Worm (Caenorhabditis elegans) whole organism, young adult: ENCODE measurements around the gene Y43B11AR.1.

Experiments
- B0336.3 ChIP-seq: fragments of 200-800 bp; sonication (Bioruptor generic); IDR thresholded peaks from 2 replicates; pipeline ENCODE4 v1.3.6; 2022; ENCODE audit warnings: missing genetic modification characterization, missing compliant biosample characterization
- C06A6.2 ChIP-seq: fragments of 200-800 bp; sonication (Bioruptor generic); conservative IDR thresholded peaks from 2 replicates; pipeline ENCODE4 v1.3.6; 2022; ENCODE audit warnings: missing genetic modification characterization, missing compliant biosample characterization
- F22D6.2 ChIP-seq: sonication (generic microtip); optimal IDR thresholded peaks from 2 replicates; lab custom pipeline; 2016; ENCODE audit warnings: mild to moderate bottlenecking, missing genetic modification characterization, missing compliant biosample characterization
- F33H1.4 ChIP-seq: fragments of 200-800 bp; sonication (Bioruptor generic); IDR thresholded peaks from 2 replicates; pipeline ENCODE4 v1.3.6; 2022; ENCODE audit warnings: missing genetic modification reagents, missing genetic modification characterization, missing compliant biosample characterization
- F37B4.10 ChIP-seq: fragments of 200-800 bp; sonication (Bioruptor generic); IDR thresholded peaks from 2 replicates; pipeline ENCODE4 v1.3.6; 2022; ENCODE audit warnings: missing genetic modification characterization, missing compliant biosample characterization
- F57A8.1 ChIP-seq: fragments of 200-800 bp; sonication (Bioruptor generic); optimal IDR thresholded peaks from 2 replicates; lab custom pipeline; 2018; ENCODE audit warnings: mild to moderate bottlenecking, missing genetic modification characterization, moderate library complexity, missing compliant biosample characterization
- F57C9.4 ChIP-seq: sonication (generic microtip); optimal IDR thresholded peaks from 2 replicates; lab custom pipeline; 2017; ENCODE audit warnings: mild to moderate bottlenecking, missing genetic modification characterization, missing compliant biosample characterization
- K12H6.12 ChIP-seq: fragments of 200-800 bp; sonication (Bioruptor generic); optimal IDR thresholded peaks from 2 replicates; lab custom pipeline; 2018; ENCODE audit warnings: mild to moderate bottlenecking, missing genetic modification characterization, missing compliant biosample characterization
- Y95B8A.8 ChIP-seq: fragments of 200-800 bp; sonication (Bioruptor generic); IDR thresholded peaks from 2 replicates; pipeline ENCODE4 v1.3.6; 2022; ENCODE audit warnings: missing genetic modification reagents, missing genetic modification characterization, missing compliant biosample characterization
- ZK185.1 ChIP-seq: sonication (generic microtip); optimal IDR thresholded peaks from 2 replicates; lab custom pipeline; 2016; ENCODE audit warnings: mild to moderate bottlenecking, missing genetic modification characterization, missing compliant biosample characterization; ENCODE audit not compliant: poor library complexity, severe bottlenecking
- ama-1 ChIP-seq, 3 experiments: fragments of 150-350 bp in 1 of 3; sonication (generic microtip) in 2 of 3; optimal IDR thresholded peaks; 2 replicates each; lab custom pipeline; 2014 to 2018; ENCODE audit warnings: missing biosample characterization in 2 of 3, missing genetic modification characterization in 2 of 3, missing genetic modification reagents in 2 of 3
- atf-7 ChIP-seq: sonication (generic microtip); optimal IDR thresholded peaks from 2 replicates; lab custom pipeline; 2017; ENCODE audit warnings: mild to moderate bottlenecking, missing genetic modification characterization, missing compliant biosample characterization
- attf-5 ChIP-seq: fragments of 200-800 bp; sonication (Bioruptor generic); optimal IDR thresholded peaks from 2 replicates; lab custom pipeline; 2018; ENCODE audit warnings: mild to moderate bottlenecking, missing genetic modification characterization, missing compliant biosample characterization
- cebp-1 ChIP-seq, 2 experiments: fragments of 200-800 bp in 1 of 2; sonication (Bioruptor generic) in 1 of 2; sonication (generic microtip) in 1 of 2; IDR thresholded peaks in 1 of 2; optimal IDR thresholded peaks in 1 of 2; 2 replicates each; pipeline versions ENCODE4 v1.3.6 to Lab custom; 2017 to 2022; ENCODE audit warnings: missing compliant biosample characterization in 2 of 2, missing genetic modification characterization in 2 of 2, mild to moderate bottlenecking in 1 of 2, missing genetic modification reagents in 1 of 2, moderate library complexity in 1 of 2
- ceh-27 ChIP-seq: fragments of 200-800 bp; sonication (Bioruptor generic); optimal IDR thresholded peaks from 2 replicates; lab custom pipeline; 2018; ENCODE audit warnings: mild to moderate bottlenecking, missing genetic modification characterization, moderate library complexity, missing compliant biosample characterization
- ceh-40 ChIP-seq: fragments of 200-800 bp; sonication (Bioruptor generic); IDR thresholded peaks from 2 replicates; pipeline ENCODE4 v1.3.6; 2022; ENCODE audit warnings: missing genetic modification characterization, missing compliant biosample characterization
- chd-7 ChIP-seq: sonication (generic microtip); optimal IDR thresholded peaks from 2 replicates; lab custom pipeline; 2016; ENCODE audit warnings: mild to moderate bottlenecking, missing genetic modification characterization, moderate library complexity, missing compliant biosample characterization
- dox-1 ChIP-seq: fragments of 200-800 bp; sonication (Bioruptor generic); IDR thresholded peaks from 2 replicates; pipeline ENCODE4 v1.3.6; 2022; ENCODE audit warnings: missing genetic modification reagents, missing genetic modification characterization, missing compliant biosample characterization
- efl-1 ChIP-seq: fragments of 150-350 bp; optimal IDR thresholded peaks from 2 replicates; lab custom pipeline; 2014; ENCODE audit warnings: missing biosample characterization, missing genetic modification reagents, missing genetic modification characterization
- him-1 ChIP-seq: sonication (generic microtip); optimal IDR thresholded peaks from 2 replicates; lab custom pipeline; 2016; ENCODE audit warnings: missing genotype, missing genetic modification reagents, missing genetic modification characterization, missing compliant biosample characterization
- hlh-12 ChIP-seq: sonication (generic microtip); optimal IDR thresholded peaks from 2 replicates; lab custom pipeline; 2016; ENCODE audit warnings: missing genetic modification characterization, missing compliant biosample characterization
- hmg-1.2 ChIP-seq: fragments of 200-800 bp; sonication (Bioruptor generic); IDR thresholded peaks from 2 replicates; pipeline ENCODE4 v1.3.6; 2022; ENCODE audit warnings: missing genetic modification reagents, missing genetic modification characterization, missing compliant biosample characterization
- hsf-1 ChIP-seq: fragments of 200-800 bp; sonication (Bioruptor generic); IDR thresholded peaks from 2 replicates; pipeline ENCODE4 v1.3.6; 2022; ENCODE audit warnings: missing genetic modification reagents, missing genetic modification characterization, missing compliant biosample characterization
- lin-35 ChIP-seq, 3 experiments: fragments of 150-350 bp in 2 of 3; sonication (generic microtip) in 1 of 3; optimal IDR thresholded peaks; 2 replicates each; lab custom pipeline; 2014 to 2018; ENCODE audit warnings: missing biosample characterization in 3 of 3, missing genetic modification characterization in 3 of 3, missing genetic modification reagents in 3 of 3
- lin-40 ChIP-seq: sonication (generic microtip); optimal IDR thresholded peaks from 2 replicates; lab custom pipeline; 2016; ENCODE audit warnings: missing genetic modification characterization, mild to moderate bottlenecking, missing compliant biosample characterization, missing genotype, missing genetic modification reagents
- mxl-1 ChIP-seq: sonication (generic microtip); optimal IDR thresholded peaks from 2 replicates; lab custom pipeline; 2016; ENCODE audit warnings: missing genetic modification characterization, missing compliant biosample characterization
- nhr-179 ChIP-seq: sonication (generic microtip); optimal IDR thresholded peaks from 2 replicates; lab custom pipeline; 2016; ENCODE audit warnings: mild to moderate bottlenecking, missing genetic modification characterization, missing compliant biosample characterization
- nhr-80 ChIP-seq: sonication (generic microtip); optimal IDR thresholded peaks from 2 replicates; lab custom pipeline; 2016; ENCODE audit warnings: missing genetic modification characterization, missing compliant biosample characterization
- nhr-90 ChIP-seq: sonication (generic microtip); optimal IDR thresholded peaks from 2 replicates; lab custom pipeline; 2016; ENCODE audit warnings: missing genotype, mild to moderate bottlenecking, missing genetic modification characterization, missing compliant biosample characterization
- pha-4 ChIP-seq: fragments of 150-350 bp; sonication (generic microtip); optimal IDR thresholded peaks from 2 replicates; lab custom pipeline; 2014; ENCODE audit warnings: missing biosample characterization, missing genetic modification reagents, missing genetic modification characterization
- rec-8 ChIP-seq, 2 experiments: sonication (generic microtip); optimal IDR thresholded peaks; 2 replicates each; lab custom pipeline; 2016; ENCODE audit warnings: mild to moderate bottlenecking in 2 of 2, missing genetic modification characterization in 2 of 2, missing genetic modification reagents in 2 of 2, missing genotype in 2 of 2, missing biosample characterization in 1 of 2, missing compliant biosample characterization in 1 of 2, moderate library complexity in 1 of 2
- rpc-1 ChIP-seq, 2 experiments: fragments of 150-350 bp in 1 of 2; sonication (generic microtip) in 1 of 2; optimal IDR thresholded peaks; 2 replicates each; lab custom pipeline; 2014 to 2018; ENCODE audit warnings: missing biosample characterization in 1 of 2, missing genetic modification characterization in 1 of 2, missing genetic modification reagents in 1 of 2, missing genotype in 1 of 2
- somi-1 ChIP-seq: fragments of 200-800 bp; sonication (Bioruptor generic); optimal IDR thresholded peaks from 2 replicates; lab custom pipeline; 2018; ENCODE audit warnings: mild to moderate bottlenecking, missing genetic modification characterization, missing compliant biosample characterization
- sptf-2 ChIP-seq: fragments of 200-800 bp; sonication (Bioruptor generic); optimal IDR thresholded peaks from 2 replicates; lab custom pipeline; 2018; ENCODE audit warnings: mild to moderate bottlenecking, missing genetic modification characterization, missing compliant biosample characterization
- tbp1 ChIP-seq: fragments of 200-800 bp; sonication (Bioruptor generic); optimal IDR thresholded peaks from 2 replicates; lab custom pipeline; 2018; ENCODE audit warnings: mild to moderate bottlenecking, missing genetic modification characterization, missing compliant biosample characterization
- tlf-1 ChIP-seq: fragments of 200-800 bp; sonication (Bioruptor generic); optimal IDR thresholded peaks from 2 replicates; lab custom pipeline; 2018; ENCODE audit warnings: mild to moderate bottlenecking, missing genetic modification characterization, missing compliant biosample characterization
- unc-62 ChIP-seq: fragments of 150-350 bp; optimal IDR thresholded peaks from 2 replicates; lab custom pipeline; 2014; ENCODE audit warnings: missing biosample characterization, missing genetic modification reagents, missing genetic modification characterization
- zfh-2 ChIP-seq: fragments of 200-800 bp; sonication (Bioruptor generic); conservative IDR thresholded peaks from 2 replicates; pipeline ENCODE4 v1.3.6; 2022; ENCODE audit warnings: missing genetic modification reagents, missing genetic modification characterization, missing compliant biosample characterization
- zim-3 ChIP-seq: sonication (generic microtip); optimal IDR thresholded peaks from 2 replicates; lab custom pipeline; 2017; ENCODE audit warnings: mild to moderate bottlenecking, missing genetic modification characterization, moderate library complexity, missing compliant biosample characterization
- ztf-18 ChIP-seq: sonication (generic microtip); optimal IDR thresholded peaks from 2 replicates; lab custom pipeline; 2016; ENCODE audit warnings: missing genotype, mild to moderate bottlenecking, missing genetic modification characterization, missing compliant biosample characterization
- ztf-26 ChIP-seq: sonication (generic microtip); optimal IDR thresholded peaks from 2 replicates; lab custom pipeline; 2017; ENCODE audit warnings: missing genetic modification characterization, missing compliant biosample characterization

The Y43B11AR.1 gene

DNA sequence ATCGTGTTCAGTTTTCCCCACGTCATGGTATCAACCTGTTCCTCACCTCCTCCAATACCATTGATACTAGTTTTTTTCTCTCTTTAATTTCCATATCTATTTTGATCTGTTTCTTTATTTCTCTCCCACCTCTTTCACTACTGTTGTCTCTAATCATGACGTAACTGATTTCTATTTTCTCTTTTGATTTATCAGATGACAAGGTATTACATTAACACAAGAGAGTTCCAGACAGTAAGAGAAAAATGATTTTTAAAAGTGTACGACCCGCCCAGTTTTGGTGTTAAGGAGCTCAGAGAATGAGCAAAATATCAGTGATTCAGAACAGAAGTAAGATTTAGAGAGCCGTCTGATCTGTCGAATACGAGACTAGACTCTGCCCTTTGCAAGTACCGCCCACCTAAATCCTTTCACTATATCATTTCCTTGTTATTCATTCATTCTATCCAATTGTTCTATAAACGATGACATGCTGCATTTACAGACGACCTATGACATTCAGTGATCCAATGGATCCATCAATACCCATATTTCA lies 31.6 kb upstream of the Y43B11AR.1 start, which contains the start of gene nhr-105:
nhr-105 (plus strand) TSS at position 485 of the 535 bp plus-strand sequence.
- peak; percentile 37 for TF ChIP-seq chd-7 (tag; lab: Kevin White, UChicago)
- peak; percentile 59 for TF ChIP-seq lin-40
- TF ChIP-seq somi-1 (GFP tag; lab: Kevin White, UChicago), result peak; percentile 63
- TF ChIP-seq F37B4.10 (GFP tag; lab: Robert Waterston, UW), result no peak
- no peak for TF ChIP-seq hlh-12
- peak; percentile 51; the same call in 1 of the 2 replicates for TF ChIP-seq Y95B8A.8
- peak; percentile 80 for TF ChIP-seq atf-7
- TF ChIP-seq tbp1, result peak; percentile 34
- TF ChIP-seq efl-1 (GFP tag; lab: Kevin White, UChicago), result no peak
- TF ChIP-seq ceh-40 (GFP tag; lab: Robert Waterston, UW), result no peak
- TF ChIP-seq rpc-1 (optimal IDR thresholded peaks at IDR 0.05; lab: Kevin White, UChicago), result no peak
- TF ChIP-seq rpc-1 (tag; optimal IDR thresholded peaks at IDR 0.05; lab: Kevin White, UChicago), result no peak
- peak; percentile 21 for TF ChIP-seq ztf-26 (tag; lab: Kevin White, UChicago)
- peak; percentile 9 for TF ChIP-seq ztf-18
- TF ChIP-seq nhr-80 (tag; lab: Kevin White, UChicago), result peak; percentile 41
- TF ChIP-seq nhr-90 (tag; lab: Kevin White, UChicago), result peak; percentile 39
- no peak for TF ChIP-seq F57A8.1 (GFP tag; lab: Kevin White, UChicago)
- no peak for TF ChIP-seq cebp-1 (GFP tag; IDR thresholded peaks at IDR 0.05; lab: Robert Waterston, UW)
- peak; percentile 63 for TF ChIP-seq cebp-1 (tag; optimal IDR thresholded peaks at IDR 0.05; lab: Kevin White, UChicago)
- no peak for TF ChIP-seq sptf-2 (GFP tag; lab: Kevin White, UChicago)
- TF ChIP-seq pha-4 (tag; lab: Kevin White, UChicago), result no peak
- peak; percentile 36 for TF ChIP-seq unc-62 (GFP tag; lab: Kevin White, UChicago)
- TF ChIP-seq dox-1 (GFP tag; lab: Robert Waterston, UW), result 0 out of 2 replicates have a peak, but pooled peaks have one; percentile 27
- TF ChIP-seq ama-1 (optimal IDR thresholded peaks at IDR 0.05; lab: Kevin White, UChicago), result peak; percentile 36
- TF ChIP-seq ama-1 (GFP tag; optimal IDR thresholded peaks at IDR 0.05; lab: Kevin White, UChicago), result no peak
- no peak for TF ChIP-seq zfh-2 (GFP tag; lab: Robert Waterston, UW)
- peak in 1 of 3 experiments; percentile 27 for TF ChIP-seq lin-35 (GFP tag; optimal IDR thresholded peaks at IDR 0.05; lab: Kevin White, UChicago)
- TF ChIP-seq rec-8 (tag; optimal IDR thresholded peaks at IDR 0.05; lab: Kevin White, UChicago), result no peak
- TF ChIP-seq C06A6.2 (GFP tag; lab: Robert Waterston, UW), result peak; percentile 62
- TF ChIP-seq B0336.3 (GFP tag; lab: Robert Waterston, UW), result 0 out of 2 replicates have a peak, but pooled peaks have one; percentile 24
- peak; percentile 18 for TF ChIP-seq K12H6.12
- TF ChIP-seq F33H1.4 (GFP tag; lab: Robert Waterston, UW), result no peak
- TF ChIP-seq F22D6.2 (tag; lab: Kevin White, UChicago), result peak; percentile 32
- peak; percentile 10 for TF ChIP-seq tlf-1 (GFP tag; lab: Kevin White, UChicago)
- TF ChIP-seq ZK185.1 (tag; lab: Kevin White, UChicago), result peak; percentile 10
- TF ChIP-seq hmg-1.2, result peak; percentile 70
- TF ChIP-seq attf-5 (GFP tag; lab: Kevin White, UChicago), result peak; percentile 56

DNA sequence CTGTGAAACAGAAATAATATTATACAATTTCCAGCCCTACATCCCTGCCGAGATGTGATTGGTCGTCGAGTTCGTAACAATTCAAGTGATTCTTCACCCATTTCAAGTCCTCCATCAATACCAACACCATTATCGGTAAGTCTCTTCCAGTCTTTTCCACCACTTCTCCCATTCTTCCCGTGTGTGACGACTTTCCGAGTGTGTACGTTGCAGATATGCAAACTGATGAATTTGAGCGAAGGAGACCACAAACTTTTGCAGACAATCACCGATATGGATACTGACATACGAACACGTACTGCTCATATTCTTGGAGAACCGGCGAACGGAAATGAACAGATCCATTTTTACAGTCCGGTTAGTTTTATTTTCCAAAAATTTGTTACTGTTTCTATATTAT lies 29.8 kb upstream of the Y43B11AR.1 start:
- TF ChIP-seq hsf-1 (GFP tag; lab: Robert Waterston, UW), result no peak
- no peak for TF ChIP-seq B0336.3 (GFP tag; lab: Robert Waterston, UW)
- TF ChIP-seq him-1 (tag; lab: Kevin White, UChicago), result no peak
- TF ChIP-seq ama-1 (optimal IDR thresholded peaks at IDR 0.05; lab: Kevin White, UChicago), result peak; percentile 63
- no peak for TF ChIP-seq ama-1 (GFP tag; optimal IDR thresholded peaks at IDR 0.05; lab: Kevin White, UChicago)
- peak; percentile 26 for TF ChIP-seq zim-3
- no peak for TF ChIP-seq F37B4.10 (GFP tag; lab: Robert Waterston, UW)
- no peak for TF ChIP-seq zfh-2 (GFP tag; lab: Robert Waterston, UW)
- peak; percentile 27 for TF ChIP-seq F57C9.4
- no peak for TF ChIP-seq chd-7 (tag; lab: Kevin White, UChicago)
- no peak for TF ChIP-seq Y95B8A.8
- TF ChIP-seq nhr-179, result no peak
- TF ChIP-seq ceh-27 (GFP tag; lab: Kevin White, UChicago), result no peak
- TF ChIP-seq ztf-26 (tag; lab: Kevin White, UChicago), result no peak
- TF ChIP-seq mxl-1 (tag; lab: Kevin White, UChicago), result no peak
